Fruit fly (Drosophila melanogaster): ENCODE results near the gene IFT57.

DNA sequence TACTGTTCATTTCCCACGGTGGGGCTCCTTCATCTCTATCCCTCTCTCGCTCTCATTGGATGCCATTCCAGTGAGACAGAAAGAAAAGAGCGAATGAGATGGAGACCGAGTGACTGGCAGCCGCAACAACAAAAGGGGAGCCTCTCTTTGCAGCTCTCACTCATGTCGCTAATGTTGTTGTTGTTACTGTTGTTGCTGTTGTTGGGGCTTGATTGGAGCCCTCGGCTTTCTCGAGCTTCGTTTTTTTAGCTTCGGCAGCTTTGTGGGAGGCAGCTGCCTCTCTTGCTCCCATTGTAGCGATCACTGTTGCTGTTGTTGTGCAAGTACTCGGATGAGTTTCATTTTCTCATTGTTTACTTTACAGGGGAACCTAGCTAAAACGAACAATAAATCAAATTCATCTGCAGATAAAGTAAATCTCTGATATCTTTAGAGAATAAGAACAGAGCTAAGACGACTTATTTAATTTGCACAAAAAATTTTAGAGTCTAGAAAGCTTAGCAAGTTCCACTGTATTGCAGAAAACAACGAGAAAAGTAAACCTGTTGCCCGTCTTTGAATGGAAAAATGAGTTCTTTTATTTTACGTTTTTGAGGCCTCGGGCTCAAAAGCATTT, 3.7 kb downstream of the IFT57 start:
- TF ChIP-seq Myc (optimal IDR thresholded peaks at IDR 0.05): no peak
- TF ChIP-seq insv (optimal IDR thresholded peaks at IDR 0.05): no peak
